Fruit fly (Drosophila melanogaster) whole organism, adult: ENCODE data around the gene CG15578.

Experiments used
- CG11617 ChIP-seq: fragments of 200-800 bp; sonication (Bioruptor generic); optimal IDR thresholded peaks from 2 replicates; lab custom pipeline; 2017; ENCODE audit warnings: mild to moderate bottlenecking, missing biosample characterization, missing genetic modification reagents, missing genetic modification characterization
- CG14711 ChIP-seq: fragments of 200-800 bp; sonication (Bioruptor generic); optimal IDR thresholded peaks from 2 replicates; lab custom pipeline; 2018; ENCODE audit warnings: missing biosample characterization, mild to moderate bottlenecking, missing genetic modification characterization, moderate library complexity
- CG7101 ChIP-seq: fragments of 200-800 bp; sonication (Bioruptor generic); optimal IDR thresholded peaks from 2 replicates; lab custom pipeline; 2018; ENCODE audit warnings: missing biosample characterization, mild to moderate bottlenecking, missing genetic modification characterization, moderate library complexity
- Crg-1 ChIP-seq: fragments of 200-800 bp; sonication (Bioruptor generic); optimal IDR thresholded peaks from 2 replicates; lab custom pipeline; 2016; ENCODE audit warnings: missing biosample characterization, missing genetic modification characterization
- toe ChIP-seq: fragments of 200-800 bp; sonication (Bioruptor generic); optimal IDR thresholded peaks from 2 replicates; lab custom pipeline; 2016; ENCODE audit warnings: missing biosample characterization, missing genetic modification characterization

DNA sequence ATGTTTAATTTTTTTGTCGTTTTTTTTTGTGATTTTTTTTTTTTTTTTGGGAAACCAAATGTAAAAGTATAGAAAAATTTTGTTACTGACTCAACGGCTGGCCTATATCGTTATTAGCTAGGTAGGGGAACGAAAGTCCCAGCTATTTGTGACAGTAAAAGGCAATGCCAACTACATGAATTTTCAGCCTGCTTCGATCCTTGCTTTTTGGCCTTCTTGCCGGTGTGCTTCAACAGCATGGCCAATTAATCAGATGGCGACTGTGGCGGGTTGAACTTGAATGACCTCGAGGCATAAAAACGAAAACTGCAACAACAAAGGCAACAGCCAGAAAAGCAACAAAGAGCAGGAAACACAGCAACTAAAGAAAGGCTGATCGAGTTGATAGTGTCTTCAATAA, at the start of gene CG15578:
- TF ChIP-seq toe (GFP tag; lab: Kevin White, UChicago) = no peak
- no peak for TF ChIP-seq CG14711 (tag; lab: Kevin White, UChicago)
- TF ChIP-seq CG11617 (GFP tag; lab: Kevin White, UChicago) = no peak
- TF ChIP-seq CG7101 (tag; lab: Kevin White, UChicago) = no peak
- no peak for TF ChIP-seq Crg-1 (GFP tag; lab: Kevin White, UChicago)
